Worm (Caenorhabditis elegans) whole organism, L1 larva: ENCODE measurements around the gene dcn-1.

Experiments used
- C34B4.2 ChIP-seq: sonication (generic microtip); optimal IDR thresholded peaks from 2 replicates; lab custom pipeline; 2017; ENCODE audit warnings: mild to moderate bottlenecking, missing genetic modification characterization, missing compliant biosample characterization
- alr-1 ChIP-seq: fragments of 200-800 bp; sonication (Bioruptor generic); optimal IDR thresholded peaks from 2 replicates; lab custom pipeline; 2018; ENCODE audit warnings: borderline replicate concordance, mild to moderate bottlenecking, missing genetic modification characterization, missing compliant biosample characterization
- blmp-1 ChIP-seq: fragments of 150-350 bp; optimal IDR thresholded peaks from 2 replicates; lab custom pipeline; 2014; ENCODE audit warnings: missing biosample characterization, missing genetic modification characterization
- ceh-8 ChIP-seq: fragments of 200-800 bp; sonication (Bioruptor generic); optimal IDR thresholded peaks from 2 replicates; lab custom pipeline; 2018; ENCODE audit warnings: mild to moderate bottlenecking, missing genetic modification characterization, moderate library complexity, missing compliant biosample characterization
- ceh-82 ChIP-seq, 3 experiments: fragments of 150-350 bp in 1 of 3; sonication (generic microtip) in 2 of 3; optimal IDR thresholded peaks; 2 replicates each; lab custom pipeline; 2014 to 2017; ENCODE audit warnings: missing biosample characterization in 3 of 3, missing genetic modification characterization in 3 of 3
- ces-1 ChIP-seq: fragments of 150-350 bp; optimal IDR thresholded peaks from 2 replicates; lab custom pipeline; 2014; ENCODE audit warnings: missing biosample characterization, missing genetic modification reagents, missing genetic modification characterization
- dpl-1 ChIP-seq, 3 experiments: fragments of 150-350 bp in 2 of 3; sonication (generic microtip) in 1 of 3; optimal IDR thresholded peaks; 2 replicates each; lab custom pipeline; 2014 to 2017; ENCODE audit warnings: missing biosample characterization in 3 of 3, missing genetic modification characterization in 3 of 3, missing genetic modification reagents in 3 of 3
- efl-1 ChIP-seq, 4 experiments: fragments of 150-350 bp; optimal IDR thresholded peaks in 3 of 4; peaks in 1 of 4; 1 replicate in 1 of 4; 2 replicates in 3 of 4; lab custom pipeline; 2014; ENCODE audit warnings: missing biosample characterization in 2 of 4, missing genetic modification characterization in 2 of 4, missing genetic modification reagents in 2 of 4
- efl-3 ChIP-seq: fragments of 200-800 bp; sonication (Bioruptor generic); optimal IDR thresholded peaks from 2 replicates; lab custom pipeline; 2018; ENCODE audit warnings: mild to moderate bottlenecking, missing genetic modification characterization, missing compliant biosample characterization
- egl-13 ChIP-seq: sonication (generic microtip); optimal IDR thresholded peaks from 2 replicates; lab custom pipeline; 2016; ENCODE audit warnings: missing genotype, missing genetic modification reagents, missing genetic modification characterization, missing compliant biosample characterization
- elt-2 ChIP-seq: sonication (generic microtip); optimal IDR thresholded peaks from 2 replicates; lab custom pipeline; 2016; ENCODE audit warnings: missing genetic modification characterization, mild to moderate bottlenecking, inconsistent platforms, missing compliant biosample characterization, missing genetic modification reagents
- fkh-10 ChIP-seq: sonication (generic microtip); optimal IDR thresholded peaks from 2 replicates; lab custom pipeline; 2017; ENCODE audit warnings: missing biosample characterization, missing genetic modification reagents, missing genetic modification characterization
- fos-1 ChIP-seq: fragments of 150-350 bp; optimal IDR thresholded peaks from 2 replicates; lab custom pipeline; 2014; ENCODE audit warnings: missing biosample characterization, missing genetic modification characterization
- grh-1 ChIP-seq: fragments of 200-800 bp; sonication (Bioruptor generic); IDR thresholded peaks from 2 replicates; pipeline ENCODE4 v1.3.6; 2022; ENCODE audit warnings: missing genetic modification reagents, missing genetic modification characterization, missing compliant biosample characterization
- hlh-4 ChIP-seq: sonication (generic microtip); optimal IDR thresholded peaks from 2 replicates; lab custom pipeline; 2016; ENCODE audit warnings: mild to moderate bottlenecking, missing genetic modification characterization, missing compliant biosample characterization
- hpl-2 ChIP-seq: fragments of 150-350 bp; optimal IDR thresholded peaks from 2 replicates; lab custom pipeline; 2014; ENCODE audit warnings: missing biosample characterization, missing genetic modification reagents, missing genetic modification characterization
- isw-1 ChIP-seq: fragments of 200-800 bp; sonication (Bioruptor generic); IDR thresholded peaks from 2 replicates; pipeline ENCODE4 v1.3.6; 2022; ENCODE audit warnings: missing genetic modification characterization, missing compliant biosample characterization
- jun-1 ChIP-seq: fragments of 150-350 bp; optimal IDR thresholded peaks from 2 replicates; lab custom pipeline; 2014; ENCODE audit warnings: missing biosample characterization, missing genetic modification reagents, missing genetic modification characterization
- lin-13 ChIP-seq: fragments of 150-350 bp; optimal IDR thresholded peaks from 2 replicates; lab custom pipeline; 2014; ENCODE audit warnings: missing biosample characterization, missing genetic modification reagents, missing genetic modification characterization
- lin-14 ChIP-seq: fragments of 200-800 bp; sonication (Bioruptor generic); optimal IDR thresholded peaks from 2 replicates; lab custom pipeline; 2018; ENCODE audit warnings: mild to moderate bottlenecking, missing genetic modification characterization, moderate library complexity, missing compliant biosample characterization
- lin-35 ChIP-seq, 2 experiments: fragments of 150-350 bp; optimal IDR thresholded peaks; 2 replicates each; lab custom pipeline; 2014; ENCODE audit warnings: missing biosample characterization in 2 of 2, missing genetic modification characterization in 2 of 2, missing genetic modification reagents in 2 of 2
- lir-3 ChIP-seq: sonication (generic microtip); optimal IDR thresholded peaks from 2 replicates; lab custom pipeline; 2016; ENCODE audit warnings: mild to moderate bottlenecking, missing genetic modification characterization, moderate library complexity, missing compliant biosample characterization; ENCODE audit not compliant: poor library complexity
- mdl-1 ChIP-seq, 2 experiments: fragments of 150-350 bp; optimal IDR thresholded peaks; 2 replicates each; lab custom pipeline; 2014 to 2017; ENCODE audit warnings: missing biosample characterization in 2 of 2, missing genetic modification characterization in 2 of 2, inconsistent platforms in 1 of 2
- mep-1 ChIP-seq: fragments of 150-350 bp; optimal IDR thresholded peaks from 2 replicates; lab custom pipeline; 2014; ENCODE audit warnings: missing biosample characterization, missing genetic modification characterization
- nhr-11 ChIP-seq: fragments of 150-350 bp; optimal IDR thresholded peaks from 2 replicates; lab custom pipeline; 2014; ENCODE audit warnings: missing biosample characterization, missing genetic modification characterization
- nhr-19 ChIP-seq: fragments of 200-800 bp; sonication (Bioruptor generic); conservative IDR thresholded peaks from 2 replicates; pipeline ENCODE4 v1.3.6; 2022; ENCODE audit warnings: missing genetic modification characterization, missing compliant biosample characterization
- nhr-20 ChIP-seq: sonication (generic microtip); optimal IDR thresholded peaks from 2 replicates; lab custom pipeline; 2016; ENCODE audit warnings: mild to moderate bottlenecking, missing genetic modification characterization, missing compliant biosample characterization
- nhr-28 ChIP-seq: fragments of 150-350 bp; optimal IDR thresholded peaks from 2 replicates; lab custom pipeline; 2014; ENCODE audit warnings: missing biosample characterization, missing genetic modification characterization
- nhr-47 ChIP-seq: sonication (generic microtip); optimal IDR thresholded peaks from 2 replicates; lab custom pipeline; 2016; ENCODE audit warnings: mild to moderate bottlenecking, missing genetic modification characterization, moderate library complexity, missing compliant biosample characterization
- nhr-90 ChIP-seq: sonication (generic microtip); optimal IDR thresholded peaks from 2 replicates; lab custom pipeline; 2016; ENCODE audit warnings: mild to moderate bottlenecking, missing genetic modification characterization, missing compliant biosample characterization; ENCODE audit not compliant: poor library complexity
- pax-3 ChIP-seq: fragments of 200-800 bp; sonication (Bioruptor generic); optimal IDR thresholded peaks from 2 replicates; lab custom pipeline; 2018; ENCODE audit warnings: mild to moderate bottlenecking, missing genetic modification characterization, moderate library complexity, missing compliant biosample characterization
- skn-1 ChIP-seq: fragments of 150-350 bp; optimal IDR thresholded peaks from 2 replicates; lab custom pipeline; 2014; ENCODE audit warnings: missing biosample characterization, missing genetic modification characterization
- snpc-4 ChIP-seq: fragments of 150-350 bp; optimal IDR thresholded peaks from 2 replicates; lab custom pipeline; 2014; ENCODE audit warnings: missing biosample characterization, missing genetic modification characterization
- snu-23 ChIP-seq: sonication (generic microtip); optimal IDR thresholded peaks from 2 replicates; lab custom pipeline; 2016; ENCODE audit warnings: missing genetic modification characterization, missing compliant biosample characterization
- swsn-7 ChIP-seq: sonication (generic microtip); optimal IDR thresholded peaks from 2 replicates; lab custom pipeline; 2016; ENCODE audit warnings: missing genetic modification characterization, missing compliant biosample characterization
- unc-130 ChIP-seq: fragments of 150-350 bp; optimal IDR thresholded peaks from 2 replicates; lab custom pipeline; 2017; ENCODE audit warnings: missing biosample characterization, missing genetic modification characterization, inconsistent platforms
- unc-30 ChIP-seq: sonication (generic microtip); optimal IDR thresholded peaks from 2 replicates; lab custom pipeline; 2017; ENCODE audit warnings: missing biosample characterization, missing genetic modification characterization
- unc-86 ChIP-seq: sonication (generic microtip); optimal IDR thresholded peaks from 2 replicates; lab custom pipeline; 2016; ENCODE audit warnings: missing genetic modification characterization, missing compliant biosample characterization
- unc-98 ChIP-seq: fragments of 200-800 bp; sonication (Bioruptor generic); IDR thresholded peaks from 2 replicates; pipeline ENCODE4 v1.3.6; 2022; ENCODE audit warnings: missing genetic modification characterization, missing compliant biosample characterization
- vab-15 ChIP-seq: sonication (generic microtip); optimal IDR thresholded peaks from 2 replicates; lab custom pipeline; 2017; ENCODE audit warnings: missing genotype, mild to moderate bottlenecking, missing genetic modification characterization, missing compliant biosample characterization
- xbp-1 ChIP-seq: sonication (generic microtip); optimal IDR thresholded peaks from 2 replicates; lab custom pipeline; 2016; ENCODE audit warnings: missing genetic modification characterization, missing compliant biosample characterization
- ztf-11 ChIP-seq, 2 experiments: sonication (generic microtip); optimal IDR thresholded peaks; 2 replicates each; lab custom pipeline; 2016 to 2017; ENCODE audit warnings: missing genetic modification characterization in 2 of 2, missing biosample characterization in 1 of 2, missing compliant biosample characterization in 1 of 2
- ztf-4 ChIP-seq: fragments of 150-350 bp; optimal IDR thresholded peaks from 2 replicates; lab custom pipeline; 2014; ENCODE audit warnings: missing biosample characterization, missing genetic modification characterization

dcn-1 gene

DNA sequence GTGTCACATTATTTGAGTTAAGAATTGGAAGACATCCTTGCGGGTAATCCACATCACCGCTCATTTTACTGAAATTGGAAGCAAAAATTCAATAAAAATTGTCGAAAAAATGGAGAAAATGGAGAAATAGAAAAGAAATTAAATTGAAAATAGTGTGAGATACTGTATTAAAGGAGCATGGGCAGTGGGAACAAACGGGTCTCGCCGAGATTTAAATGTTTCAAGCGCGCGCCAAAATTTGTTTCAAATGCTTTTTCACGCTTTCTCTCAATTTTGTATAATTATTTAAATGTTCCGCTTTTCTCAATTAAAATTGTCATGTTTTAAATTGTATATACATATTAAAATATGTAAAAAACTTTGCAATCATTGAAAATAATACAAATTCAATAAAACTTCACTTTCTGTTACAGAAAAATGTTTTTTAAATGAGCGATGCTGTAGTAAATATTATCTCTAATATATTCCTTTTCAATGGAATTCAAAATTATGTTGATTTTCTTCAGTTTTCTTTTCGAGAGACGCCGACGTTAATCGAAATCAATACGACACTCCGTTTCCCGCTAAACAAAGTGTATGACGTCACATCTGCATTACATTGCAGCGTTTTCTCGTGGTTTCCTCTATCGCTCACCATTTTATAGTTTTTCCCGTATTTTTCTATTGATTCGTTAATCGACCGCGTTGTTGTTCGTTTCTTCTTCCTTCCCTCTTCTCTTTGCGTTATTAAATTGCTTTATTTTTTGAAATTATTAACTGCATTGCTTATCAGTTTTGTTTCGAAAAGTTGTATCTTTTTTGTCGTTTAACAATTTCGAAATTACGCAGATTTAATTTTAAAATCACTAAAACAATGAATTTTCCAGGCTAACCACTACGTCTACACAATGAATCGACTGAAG is at the start of gene dcn-1, which contains the start of gene evl-14 (continued):
- TF ChIP-seq snu-23 (GFP tag; lab: Kevin White, UChicago): peak; percentile 91
- TF ChIP-seq pax-3: no peak
- TF ChIP-seq mdl-1 (tag; optimal IDR thresholded peaks at IDR 0.05; lab: Kevin White, UChicago): peak in 1 of 2 experiments; percentile 88
- TF ChIP-seq swsn-7 (tag; lab: Kevin White, UChicago): peak; percentile 78
- peak; percentile 71 to 76 (median 73) for TF ChIP-seq dpl-1 (GFP tag; optimal IDR thresholded peaks at IDR 0.05; lab: Kevin White, UChicago)
- TF ChIP-seq unc-98: no peak
- TF ChIP-seq unc-86 (tag; lab: Kevin White, UChicago): peak; percentile 65
- TF ChIP-seq ztf-11 (tag; optimal IDR thresholded peaks at IDR 0.05; lab: Kevin White, UChicago): no peak

DNA sequence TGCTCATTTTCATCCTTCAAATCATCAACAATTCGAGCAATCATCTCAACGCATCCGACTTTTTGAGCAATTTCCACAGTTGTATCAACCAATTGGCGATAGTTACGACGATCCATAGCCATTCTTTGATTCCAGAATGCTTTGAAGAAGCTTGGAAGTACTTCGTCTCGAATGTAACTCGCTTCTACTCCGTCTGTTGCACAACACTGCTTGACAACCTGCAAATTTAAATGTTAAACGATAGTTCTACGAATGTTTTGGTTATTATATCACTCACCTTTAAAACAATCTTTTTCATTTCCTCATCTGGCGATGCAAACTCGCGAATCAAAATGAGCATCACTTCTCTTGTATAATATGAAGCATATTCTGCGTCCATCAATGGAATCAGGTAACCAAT is 47.8 kb upstream of the dcn-1 start:
- no peak for TF ChIP-seq efl-1 (optimal IDR thresholded peaks at IDR 0.05; lab: Kevin White, UChicago)
- TF ChIP-seq efl-1 (GFP tag; optimal IDR thresholded peaks at IDR 0.05 in 1 of 2; lab: Kevin White, UChicago): peak in 1 of 2 experiments; percentile 70
- no peak for TF ChIP-seq lin-13 (GFP tag; lab: Kevin White, UChicago)

DNA sequence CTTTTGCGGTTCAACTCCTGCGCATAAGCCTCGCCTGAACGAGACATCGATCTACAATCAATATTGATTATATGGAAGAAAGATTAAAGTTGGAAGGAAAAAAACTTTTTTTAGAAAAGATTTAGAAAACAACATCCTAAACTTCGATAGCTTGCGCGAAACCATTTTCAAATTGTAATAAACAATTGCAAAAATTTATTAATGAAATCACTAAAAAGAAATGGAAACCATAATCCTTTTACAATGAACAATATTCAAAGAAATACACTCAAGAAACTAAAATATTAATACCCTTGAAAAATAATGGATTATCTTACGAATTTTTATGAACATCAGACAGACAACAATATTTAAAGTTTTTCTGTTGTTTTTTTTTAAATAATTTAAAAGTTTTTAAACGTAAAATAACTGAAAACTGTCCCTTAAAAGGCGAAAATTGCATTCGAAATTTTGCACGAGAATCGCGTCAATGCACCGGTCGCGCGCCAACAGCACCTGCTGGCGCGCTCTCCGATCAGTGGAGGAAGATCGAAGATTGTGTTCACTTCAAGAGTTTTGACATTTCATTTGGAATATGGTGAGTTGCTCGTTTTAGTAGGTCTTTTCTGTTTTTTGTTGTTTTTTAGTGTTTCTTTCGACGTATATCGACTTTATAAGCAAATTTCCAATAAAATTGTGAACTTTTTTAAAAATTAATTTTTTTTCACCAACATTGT is 44.3 kb upstream of the dcn-1 start, which contains the start of the genes sftb-1 and R10E4.1:
TSS of gene sftb-1 (minus strand) at position 51 of the 716 bp plus-strand sequence.
TSS of gene R10E4.1 (plus strand) at position 524 of the 716 bp plus-strand sequence.
- TF ChIP-seq snu-23 (GFP tag; lab: Kevin White, UChicago): peak; percentile 85
- TF ChIP-seq unc-86 (tag; lab: Kevin White, UChicago): peak; percentile 66
- no peak for TF ChIP-seq vab-15 (tag; lab: Kevin White, UChicago)
- peak; percentile 22 for TF ChIP-seq nhr-11 (tag; lab: Kevin White, UChicago)
- TF ChIP-seq grh-1: 0 out of 2 replicates have a peak, but pooled peaks have one; percentile 40
- TF ChIP-seq nhr-90 (tag; lab: Kevin White, UChicago): peak; percentile 77
- TF ChIP-seq unc-30: no peak
- no peak for TF ChIP-seq fos-1 (tag; lab: Kevin White, UChicago)
- TF ChIP-seq unc-130: peak; percentile 61
- TF ChIP-seq hlh-4 (tag; lab: Kevin White, UChicago): no peak
- peak; percentile 58 for TF ChIP-seq snpc-4 (tag; lab: Kevin White, UChicago)
- TF ChIP-seq nhr-47: peak; percentile 86
- peak; percentile 78 for TF ChIP-seq lin-14
- TF ChIP-seq fkh-10 (GFP tag; lab: Kevin White, UChicago): peak; percentile 13
- peak; percentile 40 for TF ChIP-seq jun-1
- TF ChIP-seq ztf-4 (tag; lab: Kevin White, UChicago): no peak
- TF ChIP-seq nhr-19 (GFP tag; lab: Robert Waterston, UW): peak; percentile 81
- TF ChIP-seq xbp-1 (tag; lab: Kevin White, UChicago): peak; percentile 82
- TF ChIP-seq skn-1 (tag; lab: Kevin White, UChicago): peak; percentile 72
- TF ChIP-seq elt-2 (tag; lab: Kevin White, UChicago): peak; percentile 13
- TF ChIP-seq ces-1: no peak
- peak; percentile 90 for TF ChIP-seq mep-1 (tag; lab: Kevin White, UChicago)
- peak in 1 of 2 experiments; percentile 62 for TF ChIP-seq ztf-11 (tag; optimal IDR thresholded peaks at IDR 0.05; lab: Kevin White, UChicago)
- no peak for TF ChIP-seq C34B4.2 (tag; lab: Kevin White, UChicago)
- TF ChIP-seq lir-3 (tag; lab: Kevin White, UChicago): no peak
- TF ChIP-seq hpl-2: peak; percentile 22
- TF ChIP-seq dpl-1 (GFP tag; optimal IDR thresholded peaks at IDR 0.05; lab: Kevin White, UChicago): peak; percentile 66 to 83 (median 81)
- TF ChIP-seq alr-1 (tag; lab: Kevin White, UChicago): no peak
- peak; percentile 60 for TF ChIP-seq egl-13 (tag; lab: Kevin White, UChicago)
- TF ChIP-seq blmp-1 (tag; lab: Kevin White, UChicago): peak; percentile 6
- peak; percentile 80 for TF ChIP-seq nhr-20
- TF ChIP-seq lin-35 (GFP tag; optimal IDR thresholded peaks at IDR 0.05; lab: Kevin White, UChicago): peak; percentile 78 to 87
- no peak for TF ChIP-seq efl-3 (GFP tag; lab: Kevin White, UChicago)
- peak; percentile 6 for TF ChIP-seq ceh-8 (GFP tag; lab: Kevin White, UChicago)
- TF ChIP-seq isw-1 (GFP tag; lab: Robert Waterston, UW): peak; percentile 55
- peak; percentile 76 to 77 (median 77) for TF ChIP-seq ceh-82 (tag; optimal IDR thresholded peaks at IDR 0.05; lab: Kevin White, UChicago)
- no peak for TF ChIP-seq nhr-28 (tag; lab: Kevin White, UChicago)
